Worm (Caenorhabditis elegans) whole organism, late embryonic: ENCODE results near the gene C18B2.2.

Source experiments
- K02D7.2 ChIP-seq: sonication (generic microtip); optimal IDR thresholded peaks from 2 replicates; lab custom pipeline; 2017; ENCODE audit warnings: mild to moderate bottlenecking, missing genetic modification characterization, missing compliant biosample characterization
- ama-1 ChIP-seq: fragments of 150-350 bp; optimal IDR thresholded peaks from 2 replicates; lab custom pipeline; 2014
- ceh-14 ChIP-seq: sonication (generic microtip); optimal IDR thresholded peaks from 2 replicates; lab custom pipeline; 2016; ENCODE audit warnings: missing genotype, missing genetic modification characterization, missing compliant biosample characterization
- ceh-30 ChIP-seq: fragments of 150-350 bp; optimal IDR thresholded peaks from 2 replicates; lab custom pipeline; 2014; ENCODE audit warnings: missing biosample characterization, missing genetic modification characterization
- ets-4 ChIP-seq: sonication (generic microtip); optimal IDR thresholded peaks from 2 replicates; lab custom pipeline; 2016; ENCODE audit warnings: missing genetic modification characterization, missing compliant biosample characterization
- fkh-10 ChIP-seq: fragments of 150-350 bp; optimal IDR thresholded peaks from 2 replicates; lab custom pipeline; 2014; ENCODE audit warnings: missing biosample characterization, missing genetic modification reagents, missing genetic modification characterization
- hlh-15 ChIP-seq: sonication (generic microtip); optimal IDR thresholded peaks from 2 replicates; lab custom pipeline; 2016; ENCODE audit warnings: missing genetic modification characterization, missing compliant biosample characterization
- hlh-8 ChIP-seq: sonication (generic microtip); optimal IDR thresholded peaks from 2 replicates; lab custom pipeline; 2016; ENCODE audit warnings: missing genotype, missing genetic modification characterization, missing compliant biosample characterization
- pqm-1 ChIP-seq: sonication (generic microtip); optimal IDR thresholded peaks from 2 replicates; lab custom pipeline; 2016; ENCODE audit warnings: missing genetic modification characterization, missing compliant biosample characterization
- tbx-2 ChIP-seq: sonication (generic microtip); optimal IDR thresholded peaks from 2 replicates; lab custom pipeline; 2016; ENCODE audit warnings: missing genetic modification characterization, missing compliant biosample characterization
- tbx-7 ChIP-seq: sonication (generic microtip); optimal IDR thresholded peaks from 2 replicates; lab custom pipeline; 2016; ENCODE audit warnings: missing genotype, missing genetic modification characterization, missing compliant biosample characterization

DNA sequence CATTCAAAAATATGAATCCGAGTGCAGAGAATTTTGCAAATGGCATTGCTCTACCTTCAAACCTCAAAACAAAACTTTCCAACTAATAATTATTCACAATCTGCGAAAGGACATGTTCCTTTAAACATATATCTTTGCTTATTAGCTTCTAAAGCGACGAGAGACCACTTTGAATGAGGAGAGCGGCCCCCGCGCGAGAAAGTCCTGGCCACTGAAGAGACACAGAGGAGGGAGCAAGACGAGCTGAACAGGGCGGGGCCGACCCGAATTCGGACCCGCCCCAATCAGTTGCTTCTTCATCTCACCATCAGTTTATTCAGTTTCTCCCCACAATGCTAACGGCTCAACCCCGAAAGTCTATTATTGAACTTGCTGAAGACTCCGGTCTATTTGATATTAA is 37.6 kb upstream of the C18B2.2 start, which contains the start of gene T27A10.2:
- no peak for TF ChIP-seq pqm-1 (tag; lab: Kevin White, UChicago)
- no peak for TF ChIP-seq ceh-30 (tag; lab: Kevin White, UChicago)
- no peak for TF ChIP-seq fkh-10 (GFP tag; lab: Kevin White, UChicago)
- no peak for TF ChIP-seq ama-1 (lab: Kevin White, UChicago)
- TF ChIP-seq hlh-8 (tag; lab: Kevin White, UChicago): no peak
- TF ChIP-seq hlh-15 (tag; lab: Kevin White, UChicago): no peak
- TF ChIP-seq tbx-2: no peak
- TF ChIP-seq K02D7.2 (tag; lab: Kevin White, UChicago): no peak
- TF ChIP-seq ceh-14 (tag; lab: Kevin White, UChicago): no peak
- no peak for TF ChIP-seq ets-4
- no peak for TF ChIP-seq tbx-7
